Worm (Caenorhabditis elegans): ENCODE measurements around the gene pals-39.

Gene pals-39

DNA sequence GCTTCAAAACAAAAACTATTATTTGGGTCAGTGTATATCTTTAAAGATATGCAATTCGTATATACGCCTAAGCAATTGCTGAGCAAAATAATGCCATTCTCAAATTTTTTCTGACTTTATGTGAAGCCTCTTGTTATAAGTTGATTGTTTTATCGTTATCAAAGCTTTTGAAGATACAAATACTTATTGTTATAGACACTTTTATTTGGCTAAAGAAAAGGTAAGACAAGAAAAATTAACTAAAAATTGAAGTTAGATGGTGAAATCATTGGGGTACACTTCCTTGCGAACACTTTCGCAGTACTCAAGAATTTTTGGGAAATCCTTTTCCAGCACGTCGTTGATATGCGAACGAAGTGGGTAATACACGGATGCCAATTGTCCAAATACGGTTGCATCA lies 31.3 kb downstream of the pals-39 start:
- no peak for TF ChIP-seq nhr-237 (tag; optimal IDR thresholded peaks at IDR 0.05)
- no peak for TF ChIP-seq Y48G9A.11 (GFP tag; IDR thresholded peaks at IDR 0.05)
- TF ChIP-seq hif-1 (tag; optimal IDR thresholded peaks at IDR 0.05): no peak
- no peak for TF ChIP-seq hlh-11 (tag; optimal IDR thresholded peaks at IDR 0.05)
- no peak for TF ChIP-seq jun-1 (tag; optimal IDR thresholded peaks at IDR 0.05)
- no peak for TF ChIP-seq ceh-62 (tag; optimal IDR thresholded peaks at IDR 0.05)
- TF ChIP-seq T20F7.1 (GFP tag; optimal IDR thresholded peaks at IDR 0.05): no peak
- peak in 1 of 2 experiments; percentile 80 for TF ChIP-seq unc-62 (GFP tag; optimal IDR thresholded peaks at IDR 0.05 in 1 of 2)
- no peak for TF ChIP-seq unc-62 (tag; optimal IDR thresholded peaks at IDR 0.05)

DNA sequence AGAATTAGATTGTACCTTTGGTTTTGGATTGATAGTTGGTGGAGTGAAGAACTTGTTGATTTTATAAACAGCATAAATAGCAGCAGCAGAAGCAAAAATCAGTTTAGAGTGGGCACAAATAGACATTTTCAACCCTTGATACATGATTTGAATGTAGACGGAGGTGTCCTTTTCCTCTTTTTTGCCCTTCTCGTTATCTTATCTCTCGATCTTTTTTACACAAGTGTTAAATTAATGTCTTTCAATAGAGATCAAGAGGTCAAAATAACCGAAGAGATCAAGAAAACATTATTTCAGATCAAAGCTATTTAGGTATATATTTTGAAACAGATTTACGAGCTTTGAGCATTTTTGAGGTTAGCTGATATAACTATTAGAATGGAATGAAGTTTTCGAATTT lies 31.7 kb downstream of the pals-39 start, which contains the start of gene cdr-7:
Gene cdr-7 (minus strand): TSS at position 205 of the 400 bp plus-strand sequence.
- TF ChIP-seq hlh-11 (tag; optimal IDR thresholded peaks at IDR 0.05) (no peak), nhr-28 (tag; optimal IDR thresholded peaks at IDR 0.05) (peak; percentile 13)

DNA sequence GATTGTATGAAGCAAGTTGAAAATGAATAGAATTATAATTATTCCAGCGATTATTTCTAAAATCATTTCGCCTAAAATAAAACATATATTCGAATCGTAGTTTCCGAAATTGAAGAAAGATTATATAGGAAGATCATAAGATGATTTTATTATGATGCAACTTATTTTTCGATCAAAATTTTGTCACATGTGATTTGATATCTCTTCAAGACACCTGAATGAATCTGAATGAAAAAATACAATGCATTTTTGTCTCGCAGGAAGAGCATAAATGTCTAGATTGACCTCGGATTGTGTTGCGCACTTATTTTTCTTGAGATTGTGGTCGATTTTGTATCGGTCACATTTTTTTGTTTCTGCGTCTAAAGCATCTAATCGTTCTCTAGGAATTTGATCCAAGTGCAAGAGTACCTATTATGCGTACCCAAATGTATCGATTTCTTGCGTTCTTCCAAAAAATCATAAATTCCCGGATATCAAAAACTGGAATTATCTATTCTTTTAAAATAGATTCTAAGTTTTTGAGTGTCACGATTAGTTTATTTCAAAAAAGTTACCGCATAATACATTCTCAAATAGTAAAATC lies 33.1 kb downstream of the pals-39 start, which contains the start of gene hrg-2:
Gene hrg-2 (minus strand): TSS at position 98 of the 586 bp plus-strand sequence.
- TF ChIP-seq mep-1 (tag; optimal IDR thresholded peaks at IDR 0.05) (peak; percentile 2), ceh-28 (tag; optimal IDR thresholded peaks at IDR 0.05) (no peak), madf-5 (GFP tag; IDR thresholded peaks at IDR 0.05) (no peak), ztf-7 (tag; optimal IDR thresholded peaks at IDR 0.05) (peak; percentile 93), lin-15B (tag; optimal IDR thresholded peaks at IDR 0.05) (no peak), nhr-41 (GFP tag; IDR thresholded peaks at IDR 0.05) (no peak), dve-1 (tag; optimal IDR thresholded peaks at IDR 0.05; ENCODE audit: insufficient read depth) (peak; percentile 11), hlh-30 (tag; optimal IDR thresholded peaks at IDR 0.05; ENCODE audit: insufficient read depth) (peak; percentile 40), madf-9 (GFP tag; conservative IDR thresholded peaks at IDR 0.05) (no peak), ceh-32 (tag; optimal IDR thresholded peaks at IDR 0.05; ENCODE audit: poor library complexity) (no peak), aha-1 (tag) (peak; percentile 31), nhr-28 (tag; optimal IDR thresholded peaks at IDR 0.05) (peak; percentile 14), mdl-1 (tag; optimal IDR thresholded peaks at IDR 0.05) (no peak), nhr-48 (tag; optimal IDR thresholded peaks at IDR 0.05) (peak; percentile 64)

DNA sequence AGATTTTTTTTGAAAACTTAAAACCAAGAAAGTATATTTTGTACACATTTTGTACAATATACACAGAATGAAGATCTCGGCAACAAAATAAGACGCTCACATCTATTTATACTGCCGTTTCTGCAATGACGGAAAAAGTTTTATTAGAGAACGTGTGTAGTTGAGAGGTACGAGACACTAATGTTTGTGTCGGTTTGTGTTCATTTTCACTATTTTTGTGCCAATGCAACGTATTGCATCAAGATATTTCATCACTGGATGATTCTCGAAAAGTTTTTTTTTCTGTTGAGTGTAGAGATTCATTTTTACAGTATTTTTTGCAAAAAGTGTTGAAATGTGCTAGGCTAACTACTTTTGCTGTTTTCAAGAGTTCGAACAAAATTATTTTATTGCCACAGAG lies 34.7 kb downstream of the pals-39 start:
- TF ChIP-seq nhr-28 (tag; optimal IDR thresholded peaks at IDR 0.05) (peak; percentile 91), daf-16 (GFP tag; optimal IDR thresholded peaks at IDR 0.05) (peak in 1 of 2 experiments; percentile 21), daf-16 (tag; optimal IDR thresholded peaks at IDR 0.05) (peak; percentile 11), ceh-20 (GFP tag; IDR thresholded peaks at IDR 0.05) (no peak), Y5F2A.4 (GFP tag; optimal IDR thresholded peaks at IDR 0.05) (no peak), lin-1 (GFP tag; IDR thresholded peaks at IDR 0.05) (no peak), T20F7.1 (GFP tag; optimal IDR thresholded peaks at IDR 0.05) (peak; percentile 29), lsy-2 (tag; optimal IDR thresholded peaks at IDR 0.05) (peak in 1 of 2 experiments; percentile 33), snpc-1.2 (GFP tag; IDR thresholded peaks at IDR 0.05) (no peak), duxl-1 (tag; optimal IDR thresholded peaks at IDR 0.05; ENCODE audit: poor library complexity) (no peak), mep-1 (tag; optimal IDR thresholded peaks at IDR 0.05) (peak; percentile 51), dve-1 (tag; optimal IDR thresholded peaks at IDR 0.05; ENCODE audit: insufficient read depth) (peak; percentile 14), zip-11 (GFP tag; IDR thresholded peaks at IDR 0.05) (no peak), aha-1 (tag) (no peak), hlh-30 (tag; optimal IDR thresholded peaks at IDR 0.05; ENCODE audit: insufficient read depth) (no peak), fkh-10 (GFP tag; optimal IDR thresholded peaks at IDR 0.05) (no peak), nhr-10 (tag; optimal IDR thresholded peaks at IDR 0.05) (no peak), dmd-8 (GFP tag; IDR thresholded peaks at IDR 0.05) (no peak), nhr-6 (tag; optimal IDR thresholded peaks at IDR 0.05) (peak; percentile 26), D1046.2 (GFP tag; IDR thresholded peaks at IDR 0.05) (no peak), daf-12 (tag; optimal IDR thresholded peaks at IDR 0.05) (no peak), pha-4 (GFP tag; IDR thresholded peaks at IDR 0.05) (no peak), pha-4 (tag; optimal IDR thresholded peaks at IDR 0.05) (no peak), F37D6.2 (tag; optimal IDR thresholded peaks at IDR 0.05) (no peak), jun-1 (tag; optimal IDR thresholded peaks at IDR 0.05) (no peak), tag-97 (GFP tag; IDR thresholded peaks at IDR 0.05) (no peak), mxl-3 (GFP tag; optimal IDR thresholded peaks at IDR 0.05) (no peak), hlh-11 (tag; optimal IDR thresholded peaks at IDR 0.05) (peak; percentile 33), unc-130 (GFP tag; optimal IDR thresholded peaks at IDR 0.05) (no peak)

Measured in whole organism, L4 larva.